Fruit fly (Drosophila melanogaster) whole organism, embryonic: ENCODE measurements around the gene par-6.

Source experiments
- Asciz ChIP-seq: fragments of 200-800 bp; sonication (Bioruptor generic); optimal IDR thresholded peaks from 2 replicates; lab custom pipeline; 2017; ENCODE audit warnings: missing biosample characterization, mild to moderate bottlenecking, missing genetic modification characterization, missing genetic modification reagents
- Bgb ChIP-seq: fragments of 200-800 bp; sonication (Bioruptor generic); IDR thresholded peaks from 2 replicates; pipeline ENCODE4 v1.3.6; 2022; ENCODE audit warnings: missing biosample characterization, missing genetic modification characterization; ENCODE audit not compliant: partially characterized antibody
- Blimp-1 ChIP-seq: fragments of 200-800 bp; sonication (Bioruptor generic); optimal IDR thresholded peaks from 3 replicates; lab custom pipeline; 2018; ENCODE audit warnings: missing biosample characterization, missing genetic modification characterization, mild to moderate bottlenecking, moderate library complexity, missing genetic modification reagents
- CG10209 ChIP-seq: fragments of 200-800 bp; sonication (Bioruptor generic); optimal IDR thresholded peaks from 3 replicates; lab custom pipeline; 2017; ENCODE audit warnings: missing biosample characterization, mild to moderate bottlenecking, missing genetic modification characterization, missing genetic modification reagents
- CG10979 ChIP-seq: fragments of 200-800 bp; sonication (Bioruptor generic); optimal IDR thresholded peaks from 2 replicates; lab custom pipeline; 2018; ENCODE audit warnings: missing biosample characterization, mild to moderate bottlenecking, missing genetic modification characterization, moderate library complexity
- CG11504 ChIP-seq: fragments of 200-800 bp; sonication (Bioruptor generic); optimal IDR thresholded peaks from 3 replicates; lab custom pipeline; 2019; ENCODE audit warnings: missing biosample characterization, mild to moderate bottlenecking, missing genetic modification characterization, moderate library complexity
- CG13424 ChIP-seq: fragments of 200-800 bp; sonication (Bioruptor generic); optimal IDR thresholded peaks from 2 replicates; lab custom pipeline; 2019; ENCODE audit warnings: missing biosample characterization, mild to moderate bottlenecking, missing genetic modification characterization, moderate library complexity
- CG15269 ChIP-seq: fragments of 200-800 bp; sonication (Bioruptor generic); optimal IDR thresholded peaks from 2 replicates; lab custom pipeline; 2018; ENCODE audit warnings: missing biosample characterization, mild to moderate bottlenecking, missing genetic modification characterization, moderate library complexity
- CG1602 ChIP-seq: fragments of 200-800 bp; sonication (Bioruptor generic); optimal IDR thresholded peaks from 3 replicates; lab custom pipeline; 2016; ENCODE audit warnings: missing biosample characterization, missing genetic modification characterization
- CG17361 ChIP-seq: fragments of 200-800 bp; sonication (Bioruptor generic); IDR thresholded peaks from 3 replicates; pipeline ENCODE4 v1.3.6; 2022; ENCODE audit warnings: missing biosample characterization, missing genetic modification characterization
- CG2678 ChIP-seq: fragments of 200-800 bp; sonication (Bioruptor generic); optimal IDR thresholded peaks from 3 replicates; lab custom pipeline; 2019; ENCODE audit warnings: missing biosample characterization, mild to moderate bottlenecking, missing genetic modification characterization, moderate library complexity
- CG6272 ChIP-seq: fragments of 200-800 bp; sonication (Bioruptor generic); IDR thresholded peaks from 2 replicates; pipeline ENCODE4 v1.3.6; 2022; ENCODE audit warnings: missing biosample characterization, missing genetic modification characterization
- CG7556 ChIP-seq: fragments of 200-800 bp; sonication (Bioruptor generic); optimal IDR thresholded peaks from 2 replicates; lab custom pipeline; 2017; ENCODE audit warnings: missing biosample characterization, mild to moderate bottlenecking, missing genetic modification characterization
- CG8089 ChIP-seq: fragments of 200-800 bp; sonication (Bioruptor generic); optimal IDR thresholded peaks from 3 replicates; lab custom pipeline; 2016; ENCODE audit warnings: missing biosample characterization, missing genetic modification characterization
- Dfd ChIP-seq, 2 experiments: fragments of >200 bp; optimal IDR thresholded peaks; 2 replicates each; lab custom pipeline; 2017; ENCODE audit warnings: missing biosample characterization in 2 of 2, missing genetic modification characterization in 2 of 2
- Drgx ChIP-seq: fragments of 200-800 bp; sonication (Bioruptor generic); IDR thresholded peaks from 2 replicates; pipeline ENCODE4 v1.3.6; 2022; ENCODE audit warnings: missing biosample characterization, missing genetic modification characterization
- Ets65A ChIP-seq: fragments of 200-800 bp; sonication (Bioruptor generic); peaks from one replicate; lab custom pipeline; 2016; ENCODE audit warnings: missing biosample characterization, missing genetic modification characterization
- H15 ChIP-seq: fragments of 200-800 bp; sonication (Bioruptor generic); IDR thresholded peaks from 3 replicates; pipeline ENCODE4 v1.3.6; 2022; ENCODE audit warnings: missing biosample characterization, missing genetic modification characterization
- Hr51 ChIP-seq, 2 experiments: fragments of 200-800 bp; sonication (Bioruptor generic); optimal IDR thresholded peaks; 2 replicates in 1 of 2; 3 replicates in 1 of 2; lab custom pipeline; 2016 to 2018; ENCODE audit warnings: missing biosample characterization in 2 of 2, missing genetic modification characterization in 2 of 2, mild to moderate bottlenecking in 1 of 2, moderate library complexity in 1 of 2
- Sox100B ChIP-seq: fragments of 200-800 bp; sonication (Bioruptor generic); optimal IDR thresholded peaks from 3 replicates; lab custom pipeline; 2018; ENCODE audit warnings: missing biosample characterization, mild to moderate bottlenecking, missing genetic modification characterization
- Taf1 ChIP-seq: fragments of 200-800 bp; sonication (Bioruptor generic); IDR thresholded peaks from 2 replicates; pipeline ENCODE4 v1.3.6; 2022; ENCODE audit warnings: missing biosample characterization, missing genetic modification characterization
- chinmo ChIP-seq: fragments of 200-800 bp; sonication (Bioruptor generic); IDR thresholded peaks from 4 replicates; pipeline ENCODE4 v1.3.6; 2022; ENCODE audit warnings: missing biosample characterization, missing genetic modification characterization; ENCODE audit not compliant: partially characterized antibody
- dan ChIP-seq: fragments of 200-800 bp; sonication (Bioruptor generic); IDR thresholded peaks from 2 replicates; pipeline ENCODE4 v1.3.6; 2022; ENCODE audit warnings: missing biosample characterization, missing genetic modification characterization
- dmrt99B ChIP-seq: fragments of 200-800 bp; sonication (Bioruptor generic); optimal IDR thresholded peaks from 2 replicates; lab custom pipeline; 2018; ENCODE audit warnings: missing biosample characterization, mild to moderate bottlenecking, missing genetic modification characterization, moderate library complexity
- hkb ChIP-seq, 2 experiments: fragments of 200-800 bp in 1 of 2; fragments of >200 bp in 1 of 2; sonication (Bioruptor generic) in 1 of 2; IDR thresholded peaks in 1 of 2; optimal IDR thresholded peaks in 1 of 2; 2 replicates each; pipeline versions ENCODE4 v1.3.6 to Lab custom; 2017 to 2022; ENCODE audit warnings: missing biosample characterization in 1 of 2, missing genetic modification characterization in 1 of 2
- lab ChIP-seq: fragments of 200-800 bp; sonication (Bioruptor generic); optimal IDR thresholded peaks from 3 replicates; lab custom pipeline; 2017; ENCODE audit warnings: missing biosample characterization, missing genetic modification characterization, mild to moderate bottlenecking, moderate library complexity, missing genetic modification reagents
- lmd ChIP-seq: fragments of 200-800 bp; sonication (Bioruptor generic); IDR thresholded peaks from 2 replicates; pipeline ENCODE4 v1.3.6; 2022; ENCODE audit warnings: missing biosample characterization, missing genetic modification characterization
- maf-S ChIP-seq: fragments of 200-800 bp; sonication (Bioruptor generic); optimal IDR thresholded peaks from 2 replicates; lab custom pipeline; 2016; ENCODE audit warnings: missing biosample characterization, missing genetic modification characterization
- mld ChIP-seq: fragments of 200-800 bp; sonication (Bioruptor generic); IDR thresholded peaks from 3 replicates; pipeline ENCODE4 v1.3.6; 2022; ENCODE audit warnings: missing biosample characterization, missing genetic modification characterization; ENCODE audit not compliant: partially characterized antibody
- nmo ChIP-seq: fragments of 200-800 bp; sonication (Bioruptor generic); optimal IDR thresholded peaks from 2 replicates; lab custom pipeline; 2018; ENCODE audit warnings: missing biosample characterization, mild to moderate bottlenecking, missing genetic modification characterization, moderate library complexity
- nom ChIP-seq: fragments of 200-800 bp; sonication (Bioruptor generic); optimal IDR thresholded peaks from 2 replicates; lab custom pipeline; 2017; ENCODE audit warnings: missing biosample characterization, missing genetic modification characterization, mild to moderate bottlenecking, moderate library complexity, missing genetic modification reagents
- org-1 ChIP-seq: fragments of 200-800 bp; sonication (Bioruptor generic); optimal IDR thresholded peaks from 2 replicates; lab custom pipeline; 2017; ENCODE audit warnings: missing biosample characterization, missing genetic modification characterization
- sd ChIP-seq: fragments of 200-800 bp; sonication (Bioruptor generic); optimal IDR thresholded peaks from 3 replicates; lab custom pipeline; 2018; ENCODE audit warnings: missing biosample characterization, mild to moderate bottlenecking, missing genetic modification characterization, moderate library complexity
- sens ChIP-seq: fragments of 200-800 bp; sonication (Bioruptor generic); peaks from one replicate; lab custom pipeline; 2016; ENCODE audit warnings: missing biosample characterization, missing genetic modification characterization
- sisA ChIP-seq: fragments of 200-800 bp; sonication (Bioruptor generic); IDR thresholded peaks from 2 replicates; pipeline ENCODE4 v1.3.6; 2022; ENCODE audit warnings: missing biosample characterization, missing genetic modification characterization
- sob ChIP-seq: fragments of 200-800 bp; sonication (Bioruptor generic); IDR thresholded peaks from 2 replicates; pipeline ENCODE4 v1.3.6; 2022; ENCODE audit warnings: missing biosample characterization, missing genetic modification characterization
- sr ChIP-seq: fragments of 200-800 bp; sonication (Bioruptor generic); IDR thresholded peaks from 3 replicates; pipeline ENCODE4 v1.3.6; 2022; ENCODE audit warnings: missing biosample characterization, missing genetic modification characterization
- stc ChIP-seq: fragments of 200-800 bp; sonication (Bioruptor generic); IDR thresholded peaks from 2 replicates; pipeline ENCODE4 v1.3.6; 2022; ENCODE audit warnings: missing biosample characterization, missing genetic modification characterization
- sug ChIP-seq: fragments of 200-800 bp; optimal IDR thresholded peaks from 2 replicates; lab custom pipeline; 2019; ENCODE audit warnings: missing biosample characterization, mild to moderate bottlenecking, missing genetic modification characterization, moderate library complexity
- tgo ChIP-seq: fragments of 200-800 bp; sonication (Bioruptor generic); IDR thresholded peaks from 3 replicates; pipeline ENCODE4 v1.3.6; 2022; ENCODE audit warnings: missing biosample characterization, missing genetic modification characterization
- tna ChIP-seq: fragments of 200-800 bp; sonication (Bioruptor generic); IDR thresholded peaks from 2 replicates; pipeline ENCODE4 v1.3.6; 2022; ENCODE audit warnings: missing biosample characterization, missing genetic modification characterization; ENCODE audit not compliant: partially characterized antibody
- unpg ChIP-seq: fragments of 200-800 bp; sonication (Bioruptor generic); optimal IDR thresholded peaks from 3 replicates; lab custom pipeline; 2018; ENCODE audit warnings: missing biosample characterization, mild to moderate bottlenecking, missing genetic modification characterization, moderate library complexity
- vvl ChIP-seq: fragments of 200-800 bp; sonication (Bioruptor generic); IDR thresholded peaks from 2 replicates; pipeline ENCODE4 v1.3.6; 2022; ENCODE audit warnings: missing biosample characterization, missing genetic modification characterization
- yki ChIP-seq: fragments of >200 bp; optimal IDR thresholded peaks from 3 replicates; lab custom pipeline; 2018
- zen2 ChIP-seq: fragments of 200-800 bp; sonication (Bioruptor generic); IDR thresholded peaks from 3 replicates; pipeline ENCODE4 v1.3.6; 2022; ENCODE audit warnings: missing biosample characterization, missing genetic modification characterization; ENCODE audit not compliant: partially characterized antibody

The par-6 gene

dm6 chrX:17677953-17678668 lies 25.0 kb upstream of the par-6 start (continued):
- no peak for TF ChIP-seq hkb (optimal IDR thresholded peaks at IDR 0.05; lab: Kevin White, UChicago)
- no peak for TF ChIP-seq hkb (GFP tag; IDR thresholded peaks at IDR 0.05; lab: Robert Waterston, UW)
- peak; percentile 2 for TF ChIP-seq CG10979 (tag; lab: Kevin White, UChicago)
- TF ChIP-seq CG6272 (GFP tag; lab: Robert Waterston, UW) = no peak
- peak; percentile 19 for TF ChIP-seq Blimp-1 (GFP tag; lab: Kevin White, UChicago)
- no peak for TF ChIP-seq Dfd (GFP tag; optimal IDR thresholded peaks at IDR 0.05; lab: Kevin White, UChicago)
- TF ChIP-seq lmd (GFP tag; lab: Robert Waterston, UW) = no peak
- peak; percentile 52 for TF ChIP-seq sens (GFP tag; lab: Kevin White, UChicago)
- TF ChIP-seq Taf1 = no peak
- no peak for TF ChIP-seq zen2
- TF ChIP-seq dan (GFP tag; lab: Robert Waterston, UW) = no peak
- TF ChIP-seq Asciz (GFP tag; lab: Kevin White, UChicago) = peak; percentile 1
- no peak for TF ChIP-seq CG10209 (GFP tag; lab: Kevin White, UChicago)
- no peak for TF ChIP-seq yki (lab: Kevin White, UChicago)

dm6 chrX:17679642-17680571 lies 23.2 kb upstream of the par-6 start:
- TF ChIP-seq CG2678 (tag; lab: Kevin White, UChicago) = peak; percentile 29
- no peak for TF ChIP-seq sug
- peak; percentile 1 for TF ChIP-seq nmo
- TF ChIP-seq CG7556 (GFP tag; lab: Kevin White, UChicago) = no peak
- 0 out of 3 replicates have a peak, but pooled peaks have one; percentile 24 for TF ChIP-seq CG17361 (GFP tag; lab: Robert Waterston, UW)
- 0 out of 2 replicates have a peak, but pooled peaks have one; percentile 15 for TF ChIP-seq sob
- peak; percentile 4 for TF ChIP-seq unpg (GFP tag; lab: Kevin White, UChicago)
- TF ChIP-seq nom (GFP tag; lab: Kevin White, UChicago) = peak; percentile 55
- peak; percentile 39 for TF ChIP-seq CG13424 (tag; lab: Kevin White, UChicago)
- TF ChIP-seq tgo (GFP tag; lab: Robert Waterston, UW) = 0 out of 3 replicates have a peak, but pooled peaks have one; percentile 20
- no peak for TF ChIP-seq Bgb
- no peak for TF ChIP-seq CG10979 (tag; lab: Kevin White, UChicago)
- no peak for TF ChIP-seq CG8089 (GFP tag; lab: Kevin White, UChicago)
- no peak for TF ChIP-seq mld (GFP tag; lab: Robert Waterston, UW)
- TF ChIP-seq lab (GFP tag; lab: Kevin White, UChicago) = no peak
- peak; percentile 81; the same call in 2 of the 3 replicates for TF ChIP-seq sr (GFP tag; lab: Robert Waterston, UW)
- peak; percentile 8 for TF ChIP-seq Ets65A
- TF ChIP-seq CG15269 = peak; percentile 26
- no peak for TF ChIP-seq H15
- TF ChIP-seq Hr51 (GFP tag; optimal IDR thresholded peaks at IDR 0.05; lab: Kevin White, UChicago) = peak in 1 of 2 experiments; percentile 39
- no peak for TF ChIP-seq sisA (GFP tag; lab: Robert Waterston, UW)
- peak; percentile 48 for TF ChIP-seq CG11504 (tag; lab: Kevin White, UChicago)
- peak; percentile 81; the same call in 2 of the 4 replicates for TF ChIP-seq chinmo (GFP tag; lab: Robert Waterston, UW)
- TF ChIP-seq Sox100B (GFP tag; lab: Kevin White, UChicago) = peak; percentile 37
- TF ChIP-seq vvl = peak; percentile 74; the same call in 1 of the 2 replicates
- TF ChIP-seq sens (GFP tag; lab: Kevin White, UChicago) = peak; percentile 73
- TF ChIP-seq org-1 (GFP tag; lab: Kevin White, UChicago) = no peak
- TF ChIP-seq stc (GFP tag; lab: Robert Waterston, UW) = no peak
- TF ChIP-seq Drgx (GFP tag; lab: Robert Waterston, UW) = peak; percentile 62
- no peak for TF ChIP-seq CG1602
- TF ChIP-seq sd (tag; lab: Kevin White, UChicago) = no peak
- no peak for TF ChIP-seq tna
- TF ChIP-seq maf-S (GFP tag; lab: Kevin White, UChicago) = no peak
- TF ChIP-seq dmrt99B = peak; percentile 34
